Worm (Caenorhabditis elegans) whole organism, L4/young adult: ENCODE data around the gene D2062.4.
"Not testable (repeated sequence)": the region's sequence is repeated elsewhere in the genome, so short reads cannot be mapped to it uniquely, and the experiment has no call there.

Experiments used
- W03F9.2 ChIP-seq: fragments of 150-350 bp; optimal IDR thresholded peaks from 2 replicates; lab custom pipeline; 2014; ENCODE audit warnings: missing biosample characterization, missing genetic modification characterization
- dao-5 ChIP-seq: sonication (generic microtip); optimal IDR thresholded peaks from 2 replicates; lab custom pipeline; 2016; ENCODE audit warnings: missing genotype, missing genetic modification characterization, moderate library complexity, missing compliant biosample characterization
- him-1 ChIP-seq: sonication (generic microtip); optimal IDR thresholded peaks from 2 replicates; lab custom pipeline; 2016; ENCODE audit warnings: missing genotype, missing genetic modification reagents, missing genetic modification characterization, missing compliant biosample characterization

- TF ChIP-seq dao-5; him-1 (tag; lab: Kevin White, UChicago); W03F9.2: not testable (repeated sequence)
Measured at ce11 chrII:2673534-2673933, 50.3 kb downstream of the D2062.4 start, which contains the start of the genes F22E5.20 and F22E5.1.
